Worm (Caenorhabditis elegans) whole organism, L2 larva: ENCODE results near the gene F16B4.4.

Experiments
- C34F6.9 ChIP-seq: fragments of 150-350 bp; optimal IDR thresholded peaks from 2 replicates; lab custom pipeline; 2014; ENCODE audit warnings: missing biosample characterization, missing genetic modification characterization
- F13H6.1 ChIP-seq: sonication (generic microtip); optimal IDR thresholded peaks from 2 replicates; lab custom pipeline; 2016; ENCODE audit warnings: missing genetic modification characterization, missing compliant biosample characterization
- R02D3.7 ChIP-seq: fragments of 150-350 bp; optimal IDR thresholded peaks from 2 replicates; lab custom pipeline; 2014; ENCODE audit warnings: missing biosample characterization, missing genetic modification characterization
- alr-1 ChIP-seq: fragments of 150-350 bp; optimal IDR thresholded peaks from 2 replicates; lab custom pipeline; 2014; ENCODE audit warnings: missing biosample characterization, missing genetic modification characterization
- aly-2 ChIP-seq: fragments of 150-350 bp; optimal IDR thresholded peaks from 2 replicates; lab custom pipeline; 2014; ENCODE audit warnings: missing biosample characterization, missing genetic modification characterization
- ama-1 ChIP-seq: fragments of 150-350 bp; optimal IDR thresholded peaks from 2 replicates; lab custom pipeline; 2018; ENCODE audit warnings: inconsistent platforms
- ceh-16 ChIP-seq: fragments of 150-350 bp; optimal IDR thresholded peaks from 2 replicates; lab custom pipeline; 2014; ENCODE audit warnings: missing biosample characterization, missing genetic modification characterization
- ceh-82 ChIP-seq: fragments of 150-350 bp; optimal IDR thresholded peaks from 2 replicates; lab custom pipeline; 2014; ENCODE audit warnings: missing biosample characterization, missing genetic modification characterization
- crh-2 ChIP-seq: sonication (generic microtip); optimal IDR thresholded peaks from 2 replicates; lab custom pipeline; 2017; ENCODE audit warnings: missing biosample characterization, missing genetic modification characterization
- dmd-4 ChIP-seq: sonication (generic microtip); optimal IDR thresholded peaks from 2 replicates; lab custom pipeline; 2017; ENCODE audit warnings: missing biosample characterization, missing genetic modification characterization
- egl-27 ChIP-seq: sonication (generic microtip); optimal IDR thresholded peaks from 3 replicates; lab custom pipeline; 2017; ENCODE audit warnings: missing biosample characterization, missing genetic modification reagents, missing genetic modification characterization
- elt-1 ChIP-seq: fragments of 150-350 bp; optimal IDR thresholded peaks from 2 replicates; lab custom pipeline; 2014; ENCODE audit warnings: missing biosample characterization, missing genetic modification characterization
- elt-3 ChIP-seq: sonication (generic microtip); optimal IDR thresholded peaks from 2 replicates; lab custom pipeline; 2017; ENCODE audit warnings: missing biosample characterization, missing genetic modification characterization
- gmeb-1 ChIP-seq: fragments of 150-350 bp; optimal IDR thresholded peaks from 2 replicates; lab custom pipeline; 2014; ENCODE audit warnings: missing biosample characterization, missing genetic modification characterization
- lin-11 ChIP-seq: fragments of 150-350 bp; sonication (generic microtip); optimal IDR thresholded peaks from 2 replicates; lab custom pipeline; 2014; ENCODE audit warnings: missing biosample characterization, missing genetic modification characterization, inconsistent platforms, mixed read lengths
- lin-39 ChIP-seq: fragments of 150-350 bp; optimal IDR thresholded peaks from 2 replicates; lab custom pipeline; 2014; ENCODE audit warnings: missing biosample characterization, missing genetic modification reagents, missing genetic modification characterization
- lsy-2 ChIP-seq, 2 experiments: fragments of 150-350 bp in 1 of 2; sonication (generic microtip) in 1 of 2; optimal IDR thresholded peaks; 2 replicates each; lab custom pipeline; 2014 to 2017; ENCODE audit warnings: missing biosample characterization in 2 of 2, missing genetic modification characterization in 2 of 2
- mdl-1 ChIP-seq, 2 experiments: fragments of 150-350 bp in 1 of 2; sonication (generic microtip) in 1 of 2; optimal IDR thresholded peaks; 2 replicates each; lab custom pipeline; 2017; ENCODE audit warnings: missing biosample characterization in 2 of 2, missing genetic modification characterization in 2 of 2
- nhr-10 ChIP-seq: sonication (generic microtip); optimal IDR thresholded peaks from 2 replicates; lab custom pipeline; 2017; ENCODE audit warnings: missing biosample characterization, missing genetic modification characterization
- nhr-11 ChIP-seq: fragments of 150-350 bp; optimal IDR thresholded peaks from 2 replicates; lab custom pipeline; 2014; ENCODE audit warnings: missing biosample characterization, missing genetic modification characterization
- nhr-129 ChIP-seq: fragments of 150-350 bp; optimal IDR thresholded peaks from 2 replicates; lab custom pipeline; 2014; ENCODE audit warnings: missing biosample characterization, missing genetic modification characterization
- nhr-23 ChIP-seq: fragments of 150-350 bp; optimal IDR thresholded peaks from 2 replicates; lab custom pipeline; 2014; ENCODE audit warnings: missing biosample characterization, missing genetic modification reagents, missing genetic modification characterization
- nhr-237 ChIP-seq: fragments of 150-350 bp; optimal IDR thresholded peaks from 2 replicates; lab custom pipeline; 2014; ENCODE audit warnings: missing biosample characterization, missing genetic modification characterization
- nhr-25 ChIP-seq: fragments of 150-350 bp; sonication (generic microtip); optimal IDR thresholded peaks from 3 replicates; lab custom pipeline; 2014; ENCODE audit warnings: missing biosample characterization, missing genetic modification characterization
- nhr-6 ChIP-seq: fragments of 150-350 bp; optimal IDR thresholded peaks from 2 replicates; lab custom pipeline; 2014; ENCODE audit warnings: missing biosample characterization, missing genetic modification characterization
- nhr-77 ChIP-seq: fragments of 150-350 bp; optimal IDR thresholded peaks from 2 replicates; lab custom pipeline; 2014; ENCODE audit warnings: missing biosample characterization, missing genetic modification characterization
- peb-1 ChIP-seq: fragments of 150-350 bp; optimal IDR thresholded peaks from 2 replicates; lab custom pipeline; 2014; ENCODE audit warnings: missing biosample characterization, missing genetic modification characterization
- sem-4 ChIP-seq: fragments of 150-350 bp; optimal IDR thresholded peaks from 2 replicates; lab custom pipeline; 2014; ENCODE audit warnings: missing biosample characterization, missing genetic modification reagents, missing genetic modification characterization
- skn-1 ChIP-seq: sonication (generic microtip); optimal IDR thresholded peaks from 2 replicates; lab custom pipeline; 2017; ENCODE audit warnings: missing biosample characterization, missing genetic modification characterization
- sma-3 ChIP-seq: sonication (generic microtip); optimal IDR thresholded peaks from 2 replicates; lab custom pipeline; 2016; ENCODE audit warnings: missing genetic modification reagents, missing genetic modification characterization, missing compliant biosample characterization
- snpc-4 ChIP-seq: fragments of 150-350 bp; optimal IDR thresholded peaks from 2 replicates; lab custom pipeline; 2014; ENCODE audit warnings: missing biosample characterization, missing genetic modification characterization
- unc-55 ChIP-seq: fragments of 150-350 bp; sonication (generic microtip); optimal IDR thresholded peaks from 3 replicates; lab custom pipeline; 2014; ENCODE audit warnings: missing biosample characterization, missing genetic modification reagents, missing genetic modification characterization
- unc-62 ChIP-seq: fragments of 150-350 bp; optimal IDR thresholded peaks from 2 replicates; lab custom pipeline; 2014; ENCODE audit warnings: missing biosample characterization, missing genetic modification reagents, missing genetic modification characterization
- ztf-1 ChIP-seq: fragments of 200-800 bp; sonication (Bioruptor generic); conservative IDR thresholded peaks from 2 replicates; pipeline ENCODE4 v1.3.6; 2022; ENCODE audit warnings: missing genetic modification characterization, missing compliant biosample characterization
- ztf-11 ChIP-seq: sonication (generic microtip); optimal IDR thresholded peaks from 2 replicates; lab custom pipeline; 2017; ENCODE audit warnings: missing biosample characterization, missing genetic modification characterization

The F16B4.4 gene

ce11 chrV:1621494-1621893 lies 27.7 kb downstream of the F16B4.4 start, which contains the start of gene nhr-117:
Gene nhr-117 (minus strand): TSS chrV:1621520.
- no peak for TF ChIP-seq F13H6.1 (tag; lab: Kevin White, UChicago)
- no peak for TF ChIP-seq elt-1
- TF ChIP-seq aly-2, result no peak
- no peak for TF ChIP-seq ceh-82
- TF ChIP-seq lin-11 (tag; lab: Kevin White, UChicago), result no peak
- TF ChIP-seq elt-3 (tag; lab: Kevin White, UChicago), result no peak
- no peak for TF ChIP-seq crh-2 (tag; lab: Kevin White, UChicago)
- TF ChIP-seq nhr-11 (tag; lab: Kevin White, UChicago), result no peak
- peak; percentile 53 for TF ChIP-seq C34F6.9 (tag; lab: Kevin White, UChicago)
- peak; percentile 27 for TF ChIP-seq nhr-129 (tag; lab: Kevin White, UChicago)
- TF ChIP-seq alr-1, result no peak
- TF ChIP-seq unc-62 (GFP tag; lab: Kevin White, UChicago), result no peak
- no peak for TF ChIP-seq nhr-23 (tag; lab: Kevin White, UChicago)
- no peak for TF ChIP-seq snpc-4 (tag; lab: Kevin White, UChicago)
- no peak for TF ChIP-seq sma-3
- TF ChIP-seq mdl-1 (tag; optimal IDR thresholded peaks at IDR 0.05; lab: Kevin White, UChicago), result no peak
- peak; percentile 5 for TF ChIP-seq gmeb-1 (tag; lab: Kevin White, UChicago)
- no peak for TF ChIP-seq unc-55 (GFP tag; lab: Kevin White, UChicago)

ce11 chrV:1623429-1623828 lies 29.6 kb downstream of the F16B4.4 start:
- no peak for TF ChIP-seq skn-1 (tag; lab: Kevin White, UChicago)
- no peak for TF ChIP-seq nhr-77 (tag; lab: Kevin White, UChicago)
- no peak for TF ChIP-seq mdl-1 (tag; optimal IDR thresholded peaks at IDR 0.05; lab: Kevin White, UChicago)
- TF ChIP-seq dmd-4 (tag; lab: Kevin White, UChicago), result no peak
- TF ChIP-seq unc-62 (GFP tag; lab: Kevin White, UChicago), result no peak
- no peak for TF ChIP-seq nhr-6 (tag; lab: Kevin White, UChicago)
- TF ChIP-seq nhr-23 (tag; lab: Kevin White, UChicago), result no peak
- TF ChIP-seq, all 48 proteins: peak for 0

ce11 chrV:1624340-1624739 lies 30.5 kb downstream of the F16B4.4 start, which contains the start of gene nhr-110:
Gene nhr-110 (minus strand): TSS chrV:1624440.
- TF ChIP-seq peb-1 (tag; lab: Kevin White, UChicago) (no peak), snpc-4 (tag; lab: Kevin White, UChicago) (no peak), ama-1 (lab: Kevin White, UChicago) (no peak), ztf-1 (GFP tag; lab: Robert Waterston, UW) (no peak), nhr-77 (tag; lab: Kevin White, UChicago) (no peak), ceh-16 (tag; lab: Kevin White, UChicago) (no peak), skn-1 (tag; lab: Kevin White, UChicago) (no peak), crh-2 (tag; lab: Kevin White, UChicago) (no peak), nhr-10 (tag; lab: Kevin White, UChicago) (no peak), ceh-82 (no peak), nhr-25 (tag; lab: Kevin White, UChicago) (no peak)

ce11 chrV:1626720-1627119 lies 32.9 kb downstream of the F16B4.4 start, which contains the start of gene nhr-237:
Gene nhr-237 (minus strand): TSS chrV:1626820.
- TF ChIP-seq F13H6.1 (tag; lab: Kevin White, UChicago) (no peak), lsy-2 (tag; optimal IDR thresholded peaks at IDR 0.05; lab: Kevin White, UChicago) (no peak), lin-11 (tag; lab: Kevin White, UChicago) (no peak), elt-1 (no peak), R02D3.7 (tag; lab: Kevin White, UChicago) (no peak), egl-27 (no peak), nhr-237 (tag; lab: Kevin White, UChicago) (no peak), ztf-11 (tag; lab: Kevin White, UChicago) (no peak), sem-4 (tag; lab: Kevin White, UChicago) (no peak), nhr-10 (tag; lab: Kevin White, UChicago) (no peak), nhr-129 (tag; lab: Kevin White, UChicago) (no peak), unc-62 (GFP tag; lab: Kevin White, UChicago) (no peak), nhr-11 (tag; lab: Kevin White, UChicago) (no peak), ztf-1 (GFP tag; lab: Robert Waterston, UW) (no peak), ceh-82 (no peak), lin-39 (tag; lab: Kevin White, UChicago) (no peak), crh-2 (tag; lab: Kevin White, UChicago) (no peak), ama-1 (lab: Kevin White, UChicago) (no peak)
